Fruit fly (Drosophila melanogaster): Measurements from ENCODE around the gene Rpt3.

Rpt3 gene

DNA sequence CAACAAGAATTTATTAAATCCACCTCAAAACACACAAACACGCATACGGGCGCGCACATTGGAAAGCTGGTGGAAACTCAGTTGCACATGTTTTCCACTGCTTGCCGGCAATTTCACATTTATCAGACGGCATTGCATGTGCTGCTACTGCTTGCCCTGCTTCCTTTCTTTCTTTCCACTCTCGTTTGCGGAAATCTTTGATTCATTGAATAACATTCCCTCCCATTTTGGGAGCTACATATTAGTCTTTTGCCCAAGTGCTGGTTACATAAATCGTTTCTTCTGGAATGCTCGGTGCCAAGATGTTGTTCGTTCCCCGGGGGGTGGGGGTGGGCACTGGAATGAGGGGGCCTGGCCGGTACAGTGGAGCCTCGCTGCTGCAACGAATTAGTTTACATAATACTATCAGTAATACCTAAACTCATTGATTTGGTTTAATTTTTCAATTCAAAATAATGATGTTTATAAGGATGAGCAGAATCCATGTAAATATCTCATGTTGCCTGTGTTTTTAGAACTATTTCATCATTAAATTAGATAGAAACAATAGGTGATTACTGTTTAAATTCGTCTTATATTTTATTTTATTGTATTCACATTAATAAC is 16.0 kb upstream of the Rpt3 start:
- TF ChIP-seq Mnt (GFP tag; optimal IDR thresholded peaks at IDR 0.05): peak; percentile 100
- no peak for TF ChIP-seq CG1620 (GFP tag; optimal IDR thresholded peaks at IDR 0.05)
- no peak for TF ChIP-seq CG12768 (GFP tag; optimal IDR thresholded peaks at IDR 0.05)
- TF ChIP-seq CG7101 (tag; optimal IDR thresholded peaks at IDR 0.05): peak; percentile 2
- TF ChIP-seq toe (GFP tag; optimal IDR thresholded peaks at IDR 0.05): no peak
- peak; percentile 22 for TF ChIP-seq CG33017 (tag; optimal IDR thresholded peaks at IDR 0.05)
- no peak for TF ChIP-seq cic (GFP tag; optimal IDR thresholded peaks at IDR 0.05)
- peak; percentile 36 for TF ChIP-seq CG14711 (tag; optimal IDR thresholded peaks at IDR 0.05)
- TF ChIP-seq bab1 (GFP tag; optimal IDR thresholded peaks at IDR 0.05): no peak
- no peak for TF ChIP-seq Hr96 (GFP tag; optimal IDR thresholded peaks at IDR 0.05)
- no peak for TF ChIP-seq cnc (optimal IDR thresholded peaks at IDR 0.05)
- TF ChIP-seq Crg-1 (GFP tag; optimal IDR thresholded peaks at IDR 0.05): peak; percentile 20
- TF ChIP-seq CG11617 (GFP tag; optimal IDR thresholded peaks at IDR 0.05): peak; percentile 12
- TF ChIP-seq pad (GFP tag; optimal IDR thresholded peaks at IDR 0.05): peak; percentile 2
- TF ChIP-seq Clk (GFP tag; optimal IDR thresholded peaks at IDR 0.05): no peak
- TF ChIP-seq tj (GFP tag; optimal IDR thresholded peaks at IDR 0.05): no peak
- no peak for TF ChIP-seq kay (GFP tag; ENCODE audit: borderline replicate concordance)
- TF ChIP-seq CG7045 (GFP tag; optimal IDR thresholded peaks at IDR 0.05): no peak
- no peak for TF ChIP-seq CG5204 (GFP tag; optimal IDR thresholded peaks at IDR 0.05)
- TF ChIP-seq ovo (GFP tag; optimal IDR thresholded peaks at IDR 0.05): no peak

DNA sequence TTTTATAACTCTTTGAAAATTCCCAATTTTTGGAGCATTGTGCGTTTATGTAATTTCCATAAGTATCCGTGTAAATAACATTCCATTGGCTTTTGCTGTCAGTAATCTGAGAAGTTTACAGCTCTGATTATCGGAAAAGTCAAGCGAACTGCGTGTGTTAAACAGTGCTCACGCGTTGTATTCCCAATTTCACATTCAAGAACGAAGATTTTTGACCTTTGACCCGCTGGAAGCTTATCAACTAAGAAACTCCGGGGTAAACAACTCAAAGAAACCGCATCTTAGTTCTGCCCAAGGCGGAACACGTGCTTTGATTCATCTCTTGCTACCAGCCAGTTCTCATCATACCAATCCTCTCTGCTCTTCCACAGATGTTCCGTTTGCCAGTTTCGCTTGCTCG is 15.2 kb upstream of the Rpt3 start:
- TF ChIP-seq CG5204 (GFP tag; optimal IDR thresholded peaks at IDR 0.05) (no peak), bab1 (GFP tag; optimal IDR thresholded peaks at IDR 0.05) (no peak), CG14711 (tag; optimal IDR thresholded peaks at IDR 0.05) (no peak), tj (GFP tag; optimal IDR thresholded peaks at IDR 0.05) (no peak), cic (GFP tag; optimal IDR thresholded peaks at IDR 0.05) (no peak), Hr96 (GFP tag; optimal IDR thresholded peaks at IDR 0.05) (no peak), toe (GFP tag; optimal IDR thresholded peaks at IDR 0.05) (no peak), CG12768 (GFP tag; optimal IDR thresholded peaks at IDR 0.05) (no peak), pad (GFP tag; optimal IDR thresholded peaks at IDR 0.05) (no peak), CG1620 (GFP tag; optimal IDR thresholded peaks at IDR 0.05) (no peak), Mnt (GFP tag; optimal IDR thresholded peaks at IDR 0.05) (no peak), Crg-1 (GFP tag; optimal IDR thresholded peaks at IDR 0.05) (no peak), CG7101 (tag; optimal IDR thresholded peaks at IDR 0.05) (no peak), cnc (optimal IDR thresholded peaks at IDR 0.05) (no peak), CG7045 (GFP tag; optimal IDR thresholded peaks at IDR 0.05) (no peak), ovo (GFP tag; optimal IDR thresholded peaks at IDR 0.05) (no peak), CG11617 (GFP tag; optimal IDR thresholded peaks at IDR 0.05) (no peak), CG33017 (tag; optimal IDR thresholded peaks at IDR 0.05) (no peak)

dm6 chrX:11123561-11123960 is 1.3 kb upstream of the Rpt3 start:
- TF ChIP-seq pad (GFP tag; optimal IDR thresholded peaks at IDR 0.05): no peak
- no peak for TF ChIP-seq kay (GFP tag; ENCODE audit: borderline replicate concordance)
- no peak for TF ChIP-seq bab1 (GFP tag; optimal IDR thresholded peaks at IDR 0.05)
- TF ChIP-seq CG1620 (GFP tag; optimal IDR thresholded peaks at IDR 0.05): no peak
- TF ChIP-seq ovo (GFP tag; optimal IDR thresholded peaks at IDR 0.05): no peak
- TF ChIP-seq CG7101 (tag; optimal IDR thresholded peaks at IDR 0.05): no peak
- TF ChIP-seq CG33017 (tag; optimal IDR thresholded peaks at IDR 0.05): no peak
- no peak for TF ChIP-seq CG12768 (GFP tag; optimal IDR thresholded peaks at IDR 0.05)
- TF ChIP-seq CG11617 (GFP tag; optimal IDR thresholded peaks at IDR 0.05): no peak

DNA sequence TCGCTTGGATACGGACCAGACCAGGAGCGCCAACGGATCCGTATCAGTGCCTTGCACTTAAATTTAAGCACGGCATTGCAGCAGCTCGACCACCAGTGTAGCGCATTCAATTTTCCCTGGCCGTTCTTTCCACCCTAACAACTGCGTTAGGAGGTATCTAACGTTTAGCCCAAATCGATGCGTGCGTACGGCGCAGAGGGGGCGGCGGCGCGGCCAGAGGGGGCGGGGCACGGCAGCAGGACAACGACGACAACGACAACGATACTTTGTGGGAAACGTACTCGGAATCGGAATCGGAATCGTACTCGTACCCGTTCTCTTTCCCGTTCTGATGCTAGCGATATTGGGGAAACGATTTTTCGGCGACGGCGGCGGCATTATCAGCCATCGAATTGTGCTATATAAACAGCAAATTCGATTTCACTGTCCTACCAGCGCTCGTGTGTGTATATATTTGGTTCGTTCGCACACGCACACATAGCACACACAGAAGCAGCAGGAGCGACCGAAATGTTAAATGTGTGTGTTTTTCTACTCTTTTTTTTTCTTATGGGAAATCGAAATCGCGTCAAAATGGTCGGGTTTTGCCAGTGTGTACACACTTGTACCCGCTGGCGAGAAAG is 664 bp upstream of the Rpt3 start, which contains the start of gene CG11122:
Gene CG11122 (minus strand): TSS at position 601 of the 623 bp plus-strand sequence.
- TF ChIP-seq cic (GFP tag; optimal IDR thresholded peaks at IDR 0.05) (no peak), Mnt (GFP tag; optimal IDR thresholded peaks at IDR 0.05) (peak; percentile 7)

DNA sequence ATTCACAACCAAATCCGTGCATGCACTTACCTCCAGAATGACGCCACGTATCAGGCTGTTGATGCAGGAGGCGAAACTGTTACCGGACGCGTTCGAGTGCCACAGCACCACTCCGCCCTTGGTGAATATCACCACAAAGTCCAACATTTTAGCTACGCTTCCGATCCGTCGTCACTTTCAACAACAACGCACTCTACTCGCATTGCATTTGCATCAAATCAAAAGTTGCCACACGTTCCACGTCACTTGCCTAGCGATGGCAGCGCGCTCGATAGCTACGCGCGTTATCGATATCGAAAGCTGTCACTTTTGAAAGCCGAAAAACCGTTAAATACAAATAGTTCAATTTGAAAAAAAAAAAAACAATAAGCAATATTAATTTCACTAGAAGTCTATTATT is 3.9 kb downstream of the Rpt3 start, which contains the start of gene SrpRalpha:
Gene SrpRalpha (minus strand): TSS at position 260 of the 400 bp plus-strand sequence.
- TF ChIP-seq CG7101 (tag; optimal IDR thresholded peaks at IDR 0.05) (no peak), bab1 (GFP tag; optimal IDR thresholded peaks at IDR 0.05) (peak; percentile 9)

dm6 chrX:11132312-11132711 is 7.4 kb downstream of the Rpt3 start, which contains the start of gene CG44385:
Gene CG44385, minus strand, starts transcription at chrX:11132412.
- no peak for TF ChIP-seq ovo (GFP tag; optimal IDR thresholded peaks at IDR 0.05)
- TF ChIP-seq CG14711 (tag; optimal IDR thresholded peaks at IDR 0.05): no peak
- no peak for TF ChIP-seq CG5204 (GFP tag; optimal IDR thresholded peaks at IDR 0.05)
- no peak for TF ChIP-seq Clk (GFP tag; optimal IDR thresholded peaks at IDR 0.05)
- no peak for TF ChIP-seq CG7101 (tag; optimal IDR thresholded peaks at IDR 0.05)
- TF ChIP-seq Hr96 (GFP tag; optimal IDR thresholded peaks at IDR 0.05): no peak
- no peak for TF ChIP-seq CG1620 (GFP tag; optimal IDR thresholded peaks at IDR 0.05)
- TF ChIP-seq CG33017 (tag; optimal IDR thresholded peaks at IDR 0.05): no peak
- no peak for TF ChIP-seq CG11617 (GFP tag; optimal IDR thresholded peaks at IDR 0.05)
- TF ChIP-seq toe (GFP tag; optimal IDR thresholded peaks at IDR 0.05): no peak
- no peak for TF ChIP-seq bab1 (GFP tag; optimal IDR thresholded peaks at IDR 0.05)
- no peak for TF ChIP-seq Crg-1 (GFP tag; optimal IDR thresholded peaks at IDR 0.05)
- no peak for TF ChIP-seq kay (GFP tag; ENCODE audit: borderline replicate concordance)
- TF ChIP-seq cic (GFP tag; optimal IDR thresholded peaks at IDR 0.05): no peak
- no peak for TF ChIP-seq CG12768 (GFP tag; optimal IDR thresholded peaks at IDR 0.05)
- no peak for TF ChIP-seq pad (GFP tag; optimal IDR thresholded peaks at IDR 0.05)

Data from whole organism, adult.